Worm (Caenorhabditis elegans): ENCODE results near the gene M02B7.2.
A peak's percentile ranks its signal among the peaks of the same experiment; 100 is the strongest.

Gene M02B7.2

ce11 chrIV:3825388-3825787, 22.0 kb downstream of the M02B7.2 start:
- TF ChIP-seq elt-1 (tag; optimal IDR thresholded peaks at IDR 0.05) = peak; percentile 21
- peak; percentile 3 for TF ChIP-seq egl-5 (tag; optimal IDR thresholded peaks at IDR 0.05)
- no peak for TF ChIP-seq sea-2 (GFP tag; optimal IDR thresholded peaks at IDR 0.05)

ce11 chrIV:3826590-3827128, 23.3 kb downstream of the M02B7.2 start, which contains the start of gene F28F9.3:
TSS of gene F28F9.3 (plus strand) at chrIV:3826890.
- TF ChIP-seq aly-2 (tag; optimal IDR thresholded peaks at IDR 0.05) = no peak
- TF ChIP-seq egl-27 (tag; optimal IDR thresholded peaks at IDR 0.05) = no peak
- no peak for TF ChIP-seq ZK546.5 (tag; optimal IDR thresholded peaks at IDR 0.05)
- TF ChIP-seq ceh-82 (tag; optimal IDR thresholded peaks at IDR 0.05) = no peak
- no peak for TF ChIP-seq unc-39 (tag; optimal IDR thresholded peaks at IDR 0.05)
- no peak for TF ChIP-seq zag-1 (tag; optimal IDR thresholded peaks at IDR 0.05)
- TF ChIP-seq nhr-77 (tag; optimal IDR thresholded peaks at IDR 0.05) = no peak
- TF ChIP-seq fkh-2 (tag; optimal IDR thresholded peaks at IDR 0.05) = no peak
- TF ChIP-seq unc-62 (GFP tag; optimal IDR thresholded peaks at IDR 0.05) = no peak
- no peak for TF ChIP-seq nhr-67 (tag; optimal IDR thresholded peaks at IDR 0.05)
- TF ChIP-seq ceh-28 (tag; optimal IDR thresholded peaks at IDR 0.05) = no peak
- TF ChIP-seq nhr-28 (tag; optimal IDR thresholded peaks at IDR 0.05) = no peak
- TF ChIP-seq jun-1 (tag; optimal IDR thresholded peaks at IDR 0.05) = no peak

- no peak for TF ChIP-seq snpc-4 (tag; optimal IDR thresholded peaks at IDR 0.05)
- TF ChIP-seq mdl-1 (tag; optimal IDR thresholded peaks at IDR 0.05) = no peak
- TF ChIP-seq ceh-28 (tag; optimal IDR thresholded peaks at IDR 0.05) = no peak
- TF ChIP-seq elt-1 (tag; optimal IDR thresholded peaks at IDR 0.05) = no peak
- TF ChIP-seq jun-1 (tag; optimal IDR thresholded peaks at IDR 0.05) = no peak
- no peak for TF ChIP-seq fos-1 (tag; optimal IDR thresholded peaks at IDR 0.05)
- TF ChIP-seq nhr-25 (tag; optimal IDR thresholded peaks at IDR 0.05) = no peak
- TF ChIP-seq nfya-1 (tag; optimal IDR thresholded peaks at IDR 0.05; ENCODE audit: insufficient read depth) = no peak
- TF ChIP-seq elt-3 (tag; optimal IDR thresholded peaks at IDR 0.05) = no peak
- TF ChIP-seq nhr-12 (tag; optimal IDR thresholded peaks at IDR 0.05) = no peak
- TF ChIP-seq nhr-43 (tag; optimal IDR thresholded peaks at IDR 0.05; ENCODE audit: poor library complexity, severe bottlenecking) = no peak
- no peak for TF ChIP-seq eor-1 (tag; optimal IDR thresholded peaks at IDR 0.05)
These were observed 24.3 kb downstream of the M02B7.2 start for ce11 chrIV:3827724-3828123.

ce11 chrIV:3832040-3832439, 28.7 kb downstream of the M02B7.2 start:
- no peak for TF ChIP-seq egl-27 (tag; optimal IDR thresholded peaks at IDR 0.05)
- no peak for TF ChIP-seq nhr-237 (tag; optimal IDR thresholded peaks at IDR 0.05)
- no peak for TF ChIP-seq pqm-1 (tag; optimal IDR thresholded peaks at IDR 0.05)
- no peak for TF ChIP-seq nhr-28 (tag; optimal IDR thresholded peaks at IDR 0.05)
- TF ChIP-seq eor-1 (tag; optimal IDR thresholded peaks at IDR 0.05) = no peak
- TF ChIP-seq fos-1 (tag; optimal IDR thresholded peaks at IDR 0.05) = no peak
- TF ChIP-seq snpc-4 (tag; optimal IDR thresholded peaks at IDR 0.05) = no peak
- TF ChIP-seq skn-1 (tag; optimal IDR thresholded peaks at IDR 0.05) = no peak
- no peak for TF ChIP-seq mml-1 (tag; optimal IDR thresholded peaks at IDR 0.05)
- TF ChIP-seq ceh-16 (tag; optimal IDR thresholded peaks at IDR 0.05) = no peak
- TF ChIP-seq daf-12 (tag; optimal IDR thresholded peaks at IDR 0.05) = no peak
- no peak for TF ChIP-seq elt-3 (tag; optimal IDR thresholded peaks at IDR 0.05)

- no peak for TF ChIP-seq fkh-2 (tag; optimal IDR thresholded peaks at IDR 0.05)
- TF ChIP-seq eor-1 (tag; optimal IDR thresholded peaks at IDR 0.05) = no peak
- no peak for TF ChIP-seq lsy-12 (tag; optimal IDR thresholded peaks at IDR 0.05)
- no peak for TF ChIP-seq nhr-25 (tag; optimal IDR thresholded peaks at IDR 0.05)
- no peak for TF ChIP-seq ceh-9 (tag; optimal IDR thresholded peaks at IDR 0.05)
- no peak for TF ChIP-seq nhr-12 (tag; optimal IDR thresholded peaks at IDR 0.05)
- TF ChIP-seq elt-3 (tag; optimal IDR thresholded peaks at IDR 0.05) = no peak
- no peak for TF ChIP-seq unc-62 (GFP tag; optimal IDR thresholded peaks at IDR 0.05)
These were observed 30.4 kb downstream of the M02B7.2 start for ce11 chrIV:3833778-3834177.

- no peak for TF ChIP-seq sea-2 (GFP tag; optimal IDR thresholded peaks at IDR 0.05)
- TF ChIP-seq nhr-67 (tag; optimal IDR thresholded peaks at IDR 0.05) = no peak
- TF ChIP-seq egl-5 (tag; optimal IDR thresholded peaks at IDR 0.05) = no peak
- TF ChIP-seq ceh-28 (tag; optimal IDR thresholded peaks at IDR 0.05) = no peak
These were observed 31.7 kb downstream of the M02B7.2 start, which contains the start of gene cal-3 for ce11 chrIV:3835065-3835464. TSS of gene cal-3 (minus strand) at chrIV:3835165.

Data from whole organism, L3 larva.